Fruit fly (Drosophila melanogaster) whole organism, prepupa: ENCODE data around the gene CG5902.

Source experiments
- CG10631 ChIP-seq: fragments of 200-800 bp; sonication (Bioruptor generic); optimal IDR thresholded peaks from 2 replicates; lab custom pipeline; 2016; ENCODE audit warnings: missing biosample characterization, missing genetic modification characterization
- CG10669 ChIP-seq: fragments of 200-800 bp; sonication (Bioruptor generic); optimal IDR thresholded peaks from 3 replicates; lab custom pipeline; 2018; ENCODE audit warnings: missing biosample characterization, mild to moderate bottlenecking, missing genetic modification characterization, moderate library complexity
- CG11294 ChIP-seq: fragments of 200-800 bp; sonication (Bioruptor generic); IDR thresholded peaks from 2 replicates; pipeline ENCODE4 v1.3.6; 2022; ENCODE audit warnings: missing biosample characterization, missing genetic modification characterization
- CG11762 ChIP-seq: fragments of 200-800 bp; sonication (Bioruptor generic); optimal IDR thresholded peaks from 3 replicates; lab custom pipeline; 2016; ENCODE audit warnings: missing biosample characterization, missing genetic modification characterization; ENCODE audit not compliant: insufficient read depth
- CG11902 ChIP-seq: fragments of 200-800 bp; sonication (Bioruptor generic); optimal IDR thresholded peaks from 3 replicates; lab custom pipeline; 2016; ENCODE audit warnings: missing biosample characterization, missing genetic modification characterization
- CG15336 ChIP-seq: fragments of 200-800 bp; sonication (Bioruptor generic); IDR thresholded peaks from 2 replicates; pipeline ENCODE4 v1.3.6; 2022; ENCODE audit warnings: missing biosample characterization, missing genetic modification characterization
- CG1621 ChIP-seq: fragments of 200-800 bp; sonication (Bioruptor generic); optimal IDR thresholded peaks from 3 replicates; lab custom pipeline; 2018; ENCODE audit warnings: missing biosample characterization, mild to moderate bottlenecking, missing genetic modification characterization
- CG16779 ChIP-seq: fragments of 200-800 bp; sonication (Bioruptor generic); optimal IDR thresholded peaks from 3 replicates; lab custom pipeline; 2017; ENCODE audit warnings: missing biosample characterization, mild to moderate bottlenecking, missing genetic modification characterization
- CG31627 ChIP-seq: fragments of 200-800 bp; sonication (Bioruptor generic); optimal IDR thresholded peaks from 3 replicates; lab custom pipeline; 2016; ENCODE audit warnings: missing biosample characterization, missing genetic modification characterization
- CG34406 ChIP-seq: fragments of 200-800 bp; sonication (Bioruptor generic); optimal IDR thresholded peaks from 3 replicates; lab custom pipeline; 2016; ENCODE audit warnings: missing biosample characterization, missing genetic modification characterization
- CG4318 ChIP-seq: fragments of 200-800 bp; sonication (Bioruptor generic); optimal IDR thresholded peaks from 3 replicates; lab custom pipeline; 2017; ENCODE audit warnings: missing biosample characterization, mild to moderate bottlenecking, missing genetic modification characterization
- CG6163 ChIP-seq: fragments of 200-800 bp; sonication (Bioruptor generic); IDR thresholded peaks from 3 replicates; pipeline ENCODE4 v1.3.6; 2022; ENCODE audit warnings: missing biosample characterization, missing genetic modification characterization
- CG6276 ChIP-seq: fragments of 200-800 bp; sonication (Bioruptor generic); optimal IDR thresholded peaks from 2 replicates; lab custom pipeline; 2017; ENCODE audit warnings: missing biosample characterization, mild to moderate bottlenecking, missing genetic modification characterization
- CG6808 ChIP-seq: fragments of 200-800 bp; sonication (Bioruptor generic); optimal IDR thresholded peaks from 3 replicates; lab custom pipeline; 2017; ENCODE audit warnings: missing biosample characterization, missing genetic modification characterization, mild to moderate bottlenecking, moderate library complexity, missing genetic modification reagents
- CG6854 ChIP-seq: fragments of 200-800 bp; sonication (Bioruptor generic); optimal IDR thresholded peaks from 2 replicates; lab custom pipeline; 2017; ENCODE audit warnings: missing biosample characterization, mild to moderate bottlenecking, missing genetic modification characterization
- CG7368 ChIP-seq: fragments of 200-800 bp; sonication (Bioruptor generic); optimal IDR thresholded peaks from 3 replicates; lab custom pipeline; 2016; ENCODE audit warnings: missing biosample characterization, missing genetic modification characterization
- CG8119 ChIP-seq: fragments of 200-800 bp; sonication (Bioruptor generic); IDR thresholded peaks from 3 replicates; pipeline ENCODE4 v1.3.6; 2022; ENCODE audit warnings: missing biosample characterization, missing genetic modification characterization
- CG8319 ChIP-seq: fragments of 200-800 bp; sonication (Bioruptor generic); optimal IDR thresholded peaks from 3 replicates; lab custom pipeline; 2016; ENCODE audit warnings: missing biosample characterization, missing genetic modification characterization
- Eip75B ChIP-seq: fragments of 200-800 bp; sonication (Bioruptor generic); optimal IDR thresholded peaks from 3 replicates; lab custom pipeline; 2016; ENCODE audit warnings: missing biosample characterization, missing genetic modification characterization
- Eip78C ChIP-seq: fragments of 200-800 bp; sonication (Bioruptor generic); peaks from one replicate; lab custom pipeline; 2016; ENCODE audit warnings: missing biosample characterization, missing genetic modification characterization
- Eip93F ChIP-seq: fragments of 200-800 bp; sonication (Bioruptor generic); optimal IDR thresholded peaks from 2 replicates; lab custom pipeline; 2016; ENCODE audit warnings: missing biosample characterization, mild to moderate bottlenecking, missing genetic modification characterization
- Ets21C ChIP-seq: fragments of 200-800 bp; sonication (Bioruptor generic); optimal IDR thresholded peaks from 3 replicates; lab custom pipeline; 2016; ENCODE audit warnings: missing biosample characterization, missing genetic modification characterization
- Ets96B ChIP-seq: fragments of 200-800 bp; optimal IDR thresholded peaks from 2 replicates; lab custom pipeline; 2019; ENCODE audit warnings: missing biosample characterization, mild to moderate bottlenecking, missing genetic modification characterization, moderate library complexity
- Gug ChIP-seq: fragments of 200-800 bp; sonication (Bioruptor generic); IDR thresholded peaks from 2 replicates; pipeline ENCODE4 v1.3.6; 2022; ENCODE audit warnings: missing biosample characterization, missing genetic modification characterization
- Hr39 ChIP-seq: fragments of 200-800 bp; sonication (Bioruptor generic); optimal IDR thresholded peaks from 2 replicates; lab custom pipeline; 2016; ENCODE audit warnings: missing biosample characterization, missing genetic modification characterization
- Hr4 ChIP-seq: fragments of 200-800 bp; sonication (Bioruptor generic); optimal IDR thresholded peaks from 3 replicates; lab custom pipeline; 2016; ENCODE audit warnings: missing biosample characterization, missing genetic modification characterization
- OdsH ChIP-seq: fragments of 200-800 bp; sonication (Bioruptor generic); optimal IDR thresholded peaks from 3 replicates; lab custom pipeline; 2016; ENCODE audit warnings: missing biosample characterization, missing genetic modification characterization
- Smox ChIP-seq: fragments of 200-800 bp; sonication (Bioruptor generic); optimal IDR thresholded peaks from 3 replicates; lab custom pipeline; 2016; ENCODE audit warnings: missing biosample characterization, missing genetic modification characterization
- Sox102F ChIP-seq: fragments of 200-800 bp; sonication (Bioruptor generic); optimal IDR thresholded peaks from 2 replicates; lab custom pipeline; 2016; ENCODE audit warnings: missing biosample characterization, mild to moderate bottlenecking, missing genetic modification characterization
- Sox14 ChIP-seq: fragments of 200-800 bp; sonication (Bioruptor generic); optimal IDR thresholded peaks from 3 replicates; lab custom pipeline; 2016; ENCODE audit warnings: missing biosample characterization, missing genetic modification characterization
- Sox15 ChIP-seq: fragments of 200-800 bp; sonication (Bioruptor generic); optimal IDR thresholded peaks from 3 replicates; lab custom pipeline; 2016; ENCODE audit warnings: missing biosample characterization, missing genetic modification characterization
- acj6 ChIP-seq: fragments of 200-800 bp; sonication (Bioruptor generic); optimal IDR thresholded peaks from 3 replicates; lab custom pipeline; 2016; ENCODE audit warnings: missing biosample characterization, missing genetic modification characterization
- cyc ChIP-seq: fragments of 200-800 bp; sonication (Bioruptor generic); optimal IDR thresholded peaks from 3 replicates; lab custom pipeline; 2016; ENCODE audit warnings: missing biosample characterization, missing genetic modification characterization
- dac ChIP-seq: fragments of 200-800 bp; sonication (Bioruptor generic); optimal IDR thresholded peaks from 2 replicates; lab custom pipeline; 2017; ENCODE audit warnings: missing biosample characterization, mild to moderate bottlenecking, missing genetic modification characterization
- dsx ChIP-seq: fragments of 200-800 bp; optimal IDR thresholded peaks from 3 replicates; lab custom pipeline; 2019; ENCODE audit warnings: missing biosample characterization, mild to moderate bottlenecking, missing genetic modification characterization, moderate library complexity; ENCODE audit not compliant: poor library complexity, severe bottlenecking
- eg ChIP-seq: fragments of 200-800 bp; sonication (Bioruptor generic); IDR thresholded peaks from 3 replicates; pipeline ENCODE4 v1.3.6; 2022; ENCODE audit warnings: missing biosample characterization, missing genetic modification characterization
- esn ChIP-seq: fragments of 200-800 bp; sonication (Bioruptor generic); optimal IDR thresholded peaks from 2 replicates; lab custom pipeline; 2016; ENCODE audit warnings: missing biosample characterization, mild to moderate bottlenecking, missing genetic modification characterization, moderate library complexity
- fd59A ChIP-seq: fragments of 200-800 bp; sonication (Bioruptor generic); optimal IDR thresholded peaks from 2 replicates; lab custom pipeline; 2017; ENCODE audit warnings: missing biosample characterization, mild to moderate bottlenecking, missing genetic modification characterization, missing genetic modification reagents
- fd85E ChIP-seq: fragments of 200-800 bp; sonication (Bioruptor generic); optimal IDR thresholded peaks from 3 replicates; lab custom pipeline; 2016; ENCODE audit warnings: missing biosample characterization, missing genetic modification characterization
- fkh ChIP-seq: fragments of 200-800 bp; sonication (Bioruptor generic); optimal IDR thresholded peaks from 3 replicates; lab custom pipeline; 2017; ENCODE audit warnings: missing biosample characterization, mild to moderate bottlenecking, missing genetic modification characterization, moderate library complexity
- net ChIP-seq: fragments of 200-800 bp; sonication (Bioruptor generic); optimal IDR thresholded peaks from 3 replicates; lab custom pipeline; 2016; ENCODE audit warnings: missing biosample characterization, missing genetic modification characterization
- pdm3 ChIP-seq: fragments of 200-800 bp; sonication (Bioruptor generic); optimal IDR thresholded peaks from 3 replicates; lab custom pipeline; 2016; ENCODE audit warnings: missing biosample characterization, missing genetic modification characterization
- salr ChIP-seq, 2 experiments: fragments of 200-800 bp; sonication (Bioruptor generic); optimal IDR thresholded peaks; 3 replicates each; lab custom pipeline; 2016 to 2018; ENCODE audit warnings: missing biosample characterization in 2 of 2, missing genetic modification characterization in 2 of 2, mild to moderate bottlenecking in 1 of 2
- spab ChIP-seq: fragments of 200-800 bp; sonication (Bioruptor generic); optimal IDR thresholded peaks from 2 replicates; lab custom pipeline; 2017; ENCODE audit warnings: missing biosample characterization, mild to moderate bottlenecking, missing genetic modification characterization, missing genetic modification reagents
- ss ChIP-seq, 2 experiments: fragments of 200-800 bp; sonication (Bioruptor generic); optimal IDR thresholded peaks; 2 replicates in 1 of 2; 3 replicates in 1 of 2; lab custom pipeline; 2017 to 2018; ENCODE audit warnings: mild to moderate bottlenecking in 2 of 2, missing biosample characterization in 2 of 2, missing genetic modification characterization in 2 of 2, moderate library complexity in 1 of 2
- svp ChIP-seq: fragments of 200-800 bp; sonication (Bioruptor generic); peaks from one replicate; lab custom pipeline; 2016; ENCODE audit warnings: missing biosample characterization, missing genetic modification characterization
- topi ChIP-seq: fragments of 200-800 bp; sonication (Bioruptor generic); optimal IDR thresholded peaks from 3 replicates; lab custom pipeline; 2016; ENCODE audit warnings: missing biosample characterization, missing genetic modification characterization

CG5902 gene

DNA sequence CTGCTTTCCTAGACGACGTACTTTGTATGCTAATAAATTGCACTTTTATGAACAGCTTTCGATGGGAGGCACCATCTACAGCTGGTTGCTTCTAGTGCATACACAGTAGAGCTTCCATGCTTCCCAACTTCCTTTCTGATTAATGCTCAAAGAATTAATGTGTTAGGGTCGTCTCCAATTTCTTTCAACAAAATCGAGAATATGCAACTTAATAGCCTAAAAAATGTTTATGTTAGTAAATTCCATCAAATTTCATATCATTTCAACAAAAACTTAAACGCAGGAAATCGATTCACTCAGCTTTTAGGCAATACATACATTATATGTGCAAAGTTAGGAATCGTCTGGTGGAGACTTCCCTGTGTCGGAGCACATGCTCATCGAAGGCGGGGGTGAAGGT, 37.7 kb downstream of the CG5902 start (continued):
- TF ChIP-seq esn (GFP tag; lab: Kevin White, UChicago) (no peak), net (peak; percentile 22), salr (GFP tag; optimal IDR thresholded peaks at IDR 0.05; lab: Kevin White, UChicago) (peak; percentile 48 to 50), CG16779 (tag; lab: Kevin White, UChicago) (peak; percentile 13), Gug (GFP tag; lab: Robert Waterston, UW) (peak; percentile 23; the same call in 1 of the 2 replicates), CG11294 (GFP tag; lab: Robert Waterston, UW) (no peak), CG7368 (GFP tag; lab: Kevin White, UChicago) (no peak), CG8319 (GFP tag; lab: Kevin White, UChicago) (no peak), fkh (no peak), Eip93F (GFP tag; lab: Kevin White, UChicago) (no peak), dac (GFP tag; lab: Kevin White, UChicago) (peak; percentile 0), CG10669 (GFP tag; lab: Kevin White, UChicago) (peak; percentile 68), spab (GFP tag; lab: Kevin White, UChicago) (peak; percentile 35), CG10631 (peak; percentile 52), Eip78C (peak; percentile 83), Sox15 (GFP tag; lab: Kevin White, UChicago) (no peak), svp (GFP tag; lab: Kevin White, UChicago) (no peak), CG6854 (GFP tag; lab: Kevin White, UChicago) (no peak), Eip75B (GFP tag; lab: Kevin White, UChicago) (peak; percentile 39), CG1621 (tag; lab: Kevin White, UChicago) (peak; percentile 2), CG34406 (GFP tag; lab: Kevin White, UChicago) (no peak), OdsH (peak; percentile 43), Sox102F (no peak), Sox14 (peak; percentile 59), eg (GFP tag; lab: Robert Waterston, UW) (peak; percentile 43; the same call in 2 of the 3 replicates), CG6163 (GFP tag; lab: Robert Waterston, UW) (no peak), CG6808 (GFP tag; lab: Kevin White, UChicago) (peak; percentile 61), CG31627 (GFP tag; lab: Kevin White, UChicago) (no peak), pdm3 (GFP tag; lab: Kevin White, UChicago) (peak; percentile 58), CG6276 (GFP tag; lab: Kevin White, UChicago) (peak; percentile 69), ss (GFP tag; optimal IDR thresholded peaks at IDR 0.05; lab: Kevin White, UChicago) (peak; percentile 20 to 30), CG4318 (GFP tag; lab: Kevin White, UChicago) (peak; percentile 53), acj6 (peak; percentile 31), CG11902 (GFP tag; lab: Kevin White, UChicago) (no peak), topi (GFP tag; lab: Kevin White, UChicago) (no peak), fd59A (GFP tag; lab: Kevin White, UChicago) (peak; percentile 22), fd85E (GFP tag; lab: Kevin White, UChicago) (no peak), cyc (GFP tag; lab: Kevin White, UChicago) (no peak), Hr4 (GFP tag; lab: Kevin White, UChicago) (peak; percentile 55), CG8119 (GFP tag; lab: Robert Waterston, UW) (peak; percentile 45; the same call in 1 of the 3 replicates), dsx (peak; percentile 74)

DNA sequence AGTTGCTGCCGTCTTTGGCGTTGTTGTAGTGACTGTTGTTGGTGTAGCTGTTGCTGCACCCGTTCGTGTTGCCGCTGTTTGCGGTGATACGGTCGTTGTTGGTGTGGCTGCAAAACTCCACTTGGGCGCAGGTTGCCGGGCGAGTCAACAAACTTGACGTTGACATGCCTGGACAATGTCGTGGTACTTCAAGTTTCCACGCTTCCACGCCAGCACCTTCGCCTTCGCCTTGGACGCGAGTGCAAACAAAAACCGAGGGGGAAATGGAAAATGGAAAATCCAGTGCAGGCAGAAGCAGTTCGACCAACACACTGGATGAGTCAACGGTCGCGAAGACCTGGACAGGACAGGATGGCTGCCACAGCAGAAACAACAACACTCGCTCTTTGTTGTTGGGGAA, 38.2 kb downstream of the CG5902 start:
- TF ChIP-seq CG8319 (GFP tag; lab: Kevin White, UChicago), result no peak
- TF ChIP-seq dac (GFP tag; lab: Kevin White, UChicago), result no peak
- TF ChIP-seq fd85E (GFP tag; lab: Kevin White, UChicago), result no peak
- no peak for TF ChIP-seq CG10631
- TF ChIP-seq esn (GFP tag; lab: Kevin White, UChicago), result no peak
- TF ChIP-seq pdm3 (GFP tag; lab: Kevin White, UChicago), result no peak
- TF ChIP-seq CG6163 (GFP tag; lab: Robert Waterston, UW), result no peak
- no peak for TF ChIP-seq CG15336 (GFP tag; lab: Robert Waterston, UW)
- no peak for TF ChIP-seq Hr39
- no peak for TF ChIP-seq Ets96B (tag; lab: Kevin White, UChicago)
- no peak for TF ChIP-seq Sox14
- no peak for TF ChIP-seq acj6
- TF ChIP-seq Smox (GFP tag; lab: Kevin White, UChicago), result no peak
- TF ChIP-seq svp (GFP tag; lab: Kevin White, UChicago), result no peak
- TF ChIP-seq fd59A (GFP tag; lab: Kevin White, UChicago), result no peak
- TF ChIP-seq CG31627 (GFP tag; lab: Kevin White, UChicago), result no peak
- no peak for TF ChIP-seq Ets21C (GFP tag; lab: Kevin White, UChicago)
- TF ChIP-seq CG11762 (GFP tag; lab: Kevin White, UChicago), result no peak
- no peak for TF ChIP-seq Hr4 (GFP tag; lab: Kevin White, UChicago)
- TF ChIP-seq, all 60 proteins: peak for 0
